Worm (Caenorhabditis elegans): ENCODE measurements around the gene cest-19.

Gene cest-19

ce11 chrX:7005475-7005874 is 30.4 kb downstream of the cest-19 start, which contains the start of gene tyra-2:
TSS of gene tyra-2 (minus strand) at chrX:7005575.
- TF ChIP-seq unc-62 (GFP tag; optimal IDR thresholded peaks at IDR 0.05), result no peak

DNA sequence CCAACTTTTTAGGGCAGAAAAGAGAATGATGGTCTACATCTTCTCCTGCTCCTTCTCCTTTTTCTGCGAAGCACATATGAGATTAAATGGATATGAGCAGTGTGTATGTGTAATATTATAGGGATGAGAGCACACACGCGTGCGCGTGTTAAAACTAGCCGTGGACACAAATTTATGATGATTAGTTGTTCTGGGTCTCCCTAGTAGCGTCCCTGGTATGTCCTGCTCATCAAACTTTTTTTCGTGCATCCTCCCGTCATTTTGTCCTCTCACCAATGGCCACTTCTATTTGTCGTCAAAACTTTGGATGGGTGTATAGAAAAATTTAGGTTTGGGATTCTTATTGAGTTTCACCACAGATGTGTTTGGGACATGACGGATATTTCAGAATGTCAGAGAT is 33.9 kb downstream of the cest-19 start:
- no peak for TF ChIP-seq unc-62 (GFP tag; optimal IDR thresholded peaks at IDR 0.05)

- TF ChIP-seq unc-62 (GFP tag; optimal IDR thresholded peaks at IDR 0.05), result no peak
Measured at ce11 chrX:6996448-6996847, 39.4 kb downstream of the cest-19 start, which contains the start of the genes F01E11.20 and tsp-16. TSS of gene F01E11.20 (minus strand) at chrX:6996548. TSS of gene tsp-16 (minus strand) at chrX:6996620.

- TF ChIP-seq unc-62 (GFP tag; optimal IDR thresholded peaks at IDR 0.05), result no peak
Measured at ce11 chrX:6991427-6991826, 44.4 kb downstream of the cest-19 start, which contains the start of gene ugt-57. TSS of gene ugt-57 (plus strand) at chrX:6991727.

- no peak for TF ChIP-seq unc-62 (GFP tag; optimal IDR thresholded peaks at IDR 0.05)
Measured at ce11 chrX:6989342-6989741, 46.5 kb downstream of the cest-19 start, which contains the start of gene F01E11.18. TSS of gene F01E11.18 (plus strand) at chrX:6989642.

- no peak for TF ChIP-seq unc-62 (GFP tag; optimal IDR thresholded peaks at IDR 0.05)
Measured at ce11 chrX:6988212-6988611, 47.6 kb downstream of the cest-19 start.

All from whole organism, dauer.